Fruit fly (Drosophila melanogaster) whole organism, embryonic: Measurements from ENCODE around the gene CG33947.

ENCODE experiments used
- ATbp ChIP-seq: fragments of 200-800 bp; sonication (Bioruptor generic); optimal IDR thresholded peaks from 2 replicates; lab custom pipeline; 2017; ENCODE audit warnings: missing biosample characterization, mild to moderate bottlenecking, missing genetic modification characterization, missing genetic modification reagents
- Asciz ChIP-seq: fragments of 200-800 bp; sonication (Bioruptor generic); optimal IDR thresholded peaks from 2 replicates; lab custom pipeline; 2017; ENCODE audit warnings: missing biosample characterization, mild to moderate bottlenecking, missing genetic modification characterization, missing genetic modification reagents
- Atf6 ChIP-seq: fragments of 200-800 bp; sonication (Bioruptor generic); IDR thresholded peaks from 2 replicates; pipeline ENCODE4 v1.3.6; 2022; ENCODE audit warnings: missing biosample characterization, missing genetic modification characterization
- Bgb ChIP-seq: fragments of 200-800 bp; sonication (Bioruptor generic); IDR thresholded peaks from 2 replicates; pipeline ENCODE4 v1.3.6; 2022; ENCODE audit warnings: missing biosample characterization, missing genetic modification characterization; ENCODE audit not compliant: partially characterized antibody
- CG10959 ChIP-seq: fragments of 200-800 bp; sonication (Bioruptor generic); IDR thresholded peaks from 2 replicates; pipeline ENCODE4 v1.3.6; 2022; ENCODE audit warnings: missing biosample characterization, missing genetic modification characterization
- CG11093 ChIP-seq: fragments of 200-800 bp; sonication (Bioruptor generic); IDR thresholded peaks from 3 replicates; pipeline ENCODE4 v1.3.6; 2022; ENCODE audit warnings: missing biosample characterization, missing genetic modification characterization
- CG11456 ChIP-seq: fragments of 200-800 bp; sonication (Bioruptor generic); IDR thresholded peaks from 3 replicates; pipeline ENCODE4 v1.3.6; 2022; ENCODE audit warnings: missing biosample characterization, missing genetic modification characterization
- CG14050 ChIP-seq: fragments of 200-800 bp; sonication (Bioruptor generic); IDR thresholded peaks from 3 replicates; pipeline ENCODE4 v1.3.6; 2022; ENCODE audit warnings: missing biosample characterization, missing genetic modification characterization
- CG14965 ChIP-seq: fragments of 200-800 bp; sonication (Bioruptor generic); optimal IDR thresholded peaks from 2 replicates; lab custom pipeline; 2016; ENCODE audit warnings: missing biosample characterization, missing genetic modification characterization, borderline replicate concordance
- CG15601 ChIP-seq: fragments of 200-800 bp; sonication (Bioruptor generic); optimal IDR thresholded peaks from 3 replicates; lab custom pipeline; 2019; ENCODE audit warnings: missing biosample characterization, mild to moderate bottlenecking, missing genetic modification characterization, moderate library complexity
- CG16779 ChIP-seq: fragments of 200-800 bp; sonication (Bioruptor generic); IDR thresholded peaks from 2 replicates; pipeline ENCODE4 v1.3.6; 2022; ENCODE audit warnings: missing biosample characterization, missing genetic modification characterization
- CG1832 ChIP-seq: fragments of 200-800 bp; sonication (Bioruptor generic); optimal IDR thresholded peaks from 2 replicates; lab custom pipeline; 2017; ENCODE audit warnings: missing biosample characterization, mild to moderate bottlenecking, missing genetic modification characterization, inconsistent platforms
- CG31365 ChIP-seq: fragments of 200-800 bp; sonication (Bioruptor generic); optimal IDR thresholded peaks from 2 replicates; lab custom pipeline; 2018; ENCODE audit warnings: missing biosample characterization, mild to moderate bottlenecking, missing genetic modification characterization
- CG7839 ChIP-seq: fragments of 200-800 bp; sonication (Bioruptor generic); optimal IDR thresholded peaks from 3 replicates; lab custom pipeline; 2018; ENCODE audit warnings: missing biosample characterization, mild to moderate bottlenecking, missing genetic modification characterization, moderate library complexity
- CG8478 ChIP-seq: fragments of >200 bp; optimal IDR thresholded peaks from 2 replicates; lab custom pipeline; 2018
- CG8944 ChIP-seq: fragments of 200-800 bp; sonication (Bioruptor generic); optimal IDR thresholded peaks from 3 replicates; lab custom pipeline; 2016; ENCODE audit warnings: missing biosample characterization, missing genetic modification characterization
- CG9797 ChIP-seq: fragments of 200-800 bp; sonication (Bioruptor generic); optimal IDR thresholded peaks from 3 replicates; lab custom pipeline; 2018; ENCODE audit warnings: missing biosample characterization, mild to moderate bottlenecking, missing genetic modification characterization
- CHES-1-like ChIP-seq: fragments of 200-800 bp; sonication (Bioruptor generic); optimal IDR thresholded peaks from 2 replicates; lab custom pipeline; 2016; ENCODE audit warnings: missing biosample characterization, missing genetic modification characterization
- Chrac-16 ChIP-seq: fragments of 200-800 bp; sonication (Bioruptor generic); optimal IDR thresholded peaks from 3 replicates; lab custom pipeline; 2016; ENCODE audit warnings: missing biosample characterization, missing genetic modification characterization
- D19A ChIP-seq: fragments of 200-800 bp; optimal IDR thresholded peaks from 3 replicates; lab custom pipeline; 2019; ENCODE audit warnings: missing biosample characterization, mild to moderate bottlenecking, missing genetic modification characterization, moderate library complexity
- Deaf1 ChIP-seq: fragments of 200-800 bp; optimal IDR thresholded peaks from 3 replicates; lab custom pipeline; 2019; ENCODE audit warnings: missing biosample characterization, mild to moderate bottlenecking, missing genetic modification characterization, moderate library complexity
- Dll ChIP-seq: fragments of 200-800 bp; sonication (Bioruptor generic); IDR thresholded peaks from 4 replicates; pipeline ENCODE4 v1.3.6; 2022; ENCODE audit warnings: missing biosample characterization, missing genetic modification characterization; ENCODE audit not compliant: partially characterized antibody
- Drgx ChIP-seq: fragments of 200-800 bp; sonication (Bioruptor generic); IDR thresholded peaks from 2 replicates; pipeline ENCODE4 v1.3.6; 2022; ENCODE audit warnings: missing biosample characterization, missing genetic modification characterization
- HLH4C ChIP-seq: fragments of 200-800 bp; sonication (Bioruptor generic); IDR thresholded peaks from 3 replicates; pipeline ENCODE4 v1.3.6; 2022; ENCODE audit warnings: missing biosample characterization, missing genetic modification characterization; ENCODE audit not compliant: partially characterized antibody
- Hsf ChIP-seq: fragments of 200-800 bp; sonication (Bioruptor generic); optimal IDR thresholded peaks from 3 replicates; lab custom pipeline; 2016; ENCODE audit warnings: missing biosample characterization, missing genetic modification characterization
- Med ChIP-seq: fragments of 200-800 bp; sonication (Bioruptor generic); peaks from one replicate; lab custom pipeline; 2016; ENCODE audit warnings: missing biosample characterization, missing genetic modification characterization, mild to moderate bottlenecking, inconsistent platforms, moderate library complexity
- Optix ChIP-seq: fragments of 200-800 bp; sonication (Bioruptor generic); IDR thresholded peaks from 3 replicates; pipeline ENCODE4 v1.3.6; 2022; ENCODE audit warnings: missing biosample characterization, missing genetic modification characterization
- Rx ChIP-seq: fragments of 200-800 bp; sonication (Bioruptor generic); IDR thresholded peaks from 2 replicates; pipeline ENCODE4 v1.3.6; 2022; ENCODE audit warnings: missing biosample characterization, missing genetic modification characterization
- Sox100B ChIP-seq: fragments of 200-800 bp; sonication (Bioruptor generic); optimal IDR thresholded peaks from 3 replicates; lab custom pipeline; 2018; ENCODE audit warnings: missing biosample characterization, mild to moderate bottlenecking, missing genetic modification characterization
- Usf ChIP-seq: fragments of 200-800 bp; sonication (Bioruptor generic); optimal IDR thresholded peaks from 2 replicates; lab custom pipeline; 2017; ENCODE audit warnings: missing genotype, missing biosample characterization, missing genetic modification characterization
- ase ChIP-seq: fragments of 200-800 bp; sonication (Bioruptor generic); IDR thresholded peaks from 3 replicates; pipeline ENCODE4 v1.3.6; 2022; ENCODE audit warnings: missing biosample characterization, missing genetic modification characterization
- chn ChIP-seq: fragments of 200-800 bp; sonication (Bioruptor generic); optimal IDR thresholded peaks from 2 replicates; lab custom pipeline; 2016; ENCODE audit warnings: missing biosample characterization, missing genetic modification characterization
- croc ChIP-seq: fragments of 200-800 bp; sonication (Bioruptor generic); conservative IDR thresholded peaks from 3 replicates; pipeline ENCODE4 v1.3.6; 2022; ENCODE audit warnings: missing biosample characterization, missing genetic modification characterization
- dimm ChIP-seq: fragments of 200-800 bp; sonication (Bioruptor generic); IDR thresholded peaks from 2 replicates; pipeline ENCODE4 v1.3.6; 2022; ENCODE audit warnings: missing biosample characterization, missing genetic modification characterization
- ems ChIP-seq: fragments of 200-800 bp; sonication (Bioruptor generic); optimal IDR thresholded peaks from 3 replicates; lab custom pipeline; 2016; ENCODE audit warnings: missing biosample characterization, missing genetic modification characterization
- gro ChIP-seq: fragments of 200-800 bp; sonication (Bioruptor generic); optimal IDR thresholded peaks from 2 replicates; lab custom pipeline; 2016; ENCODE audit warnings: missing biosample characterization, missing genetic modification characterization
- gsb-n ChIP-seq: fragments of 200-800 bp; sonication (Bioruptor generic); optimal IDR thresholded peaks from 3 replicates; lab custom pipeline; 2018; ENCODE audit warnings: missing biosample characterization, mild to moderate bottlenecking, missing genetic modification characterization
- ham ChIP-seq: fragments of 200-800 bp; sonication (Bioruptor generic); IDR thresholded peaks from 2 replicates; pipeline ENCODE4 v1.3.6; 2022; ENCODE audit warnings: missing biosample characterization, missing genetic modification characterization
- kni ChIP-seq: fragments of 200-800 bp; sonication (Bioruptor generic); optimal IDR thresholded peaks from 3 replicates; lab custom pipeline; 2017; ENCODE audit warnings: mild to moderate bottlenecking, missing biosample characterization, missing genetic modification reagents, missing genetic modification characterization
- lola ChIP-seq, 3 experiments: fragments of >200 bp in 2 of 3; fragments of 200-800 bp in 1 of 3; sonication (Bioruptor generic) in 1 of 3; optimal IDR thresholded peaks; 2 replicates each; lab custom pipeline; 2017 to 2019; ENCODE audit warnings: missing biosample characterization in 3 of 3, missing genetic modification characterization in 3 of 3, mild to moderate bottlenecking in 1 of 3, moderate library complexity in 1 of 3
- nau ChIP-seq: fragments of 200-800 bp; sonication (Bioruptor generic); optimal IDR thresholded peaks from 3 replicates; lab custom pipeline; 2017; ENCODE audit warnings: missing biosample characterization, mild to moderate bottlenecking, missing genetic modification characterization, missing genetic modification reagents
- peb ChIP-seq: fragments of 200-800 bp; sonication (Bioruptor generic); IDR thresholded peaks from 2 replicates; pipeline ENCODE4 v1.3.6; 2022; ENCODE audit warnings: missing biosample characterization, missing genetic modification characterization
- run ChIP-seq: fragments of 200-800 bp; sonication (Bioruptor generic); optimal IDR thresholded peaks from 3 replicates; lab custom pipeline; 2018; ENCODE audit warnings: missing biosample characterization, mild to moderate bottlenecking, missing genetic modification characterization
- salm ChIP-seq: fragments of 200-800 bp; sonication (Bioruptor generic); optimal IDR thresholded peaks from 2 replicates; lab custom pipeline; 2018; ENCODE audit warnings: missing biosample characterization, mild to moderate bottlenecking, missing genetic modification characterization
- schlank ChIP-seq: fragments of 200-800 bp; sonication (Bioruptor generic); optimal IDR thresholded peaks from 2 replicates; lab custom pipeline; 2018; ENCODE audit warnings: missing biosample characterization, mild to moderate bottlenecking, missing genetic modification characterization
- tap ChIP-seq: fragments of 200-800 bp; optimal IDR thresholded peaks from 3 replicates; lab custom pipeline; 2019; ENCODE audit warnings: missing biosample characterization, mild to moderate bottlenecking, missing genetic modification characterization, moderate library complexity
- tin ChIP-seq: fragments of 200-800 bp; sonication (Bioruptor generic); optimal IDR thresholded peaks from 3 replicates; lab custom pipeline; 2016; ENCODE audit warnings: missing biosample characterization, missing genetic modification characterization
- trh ChIP-seq: fragments of 200-800 bp; sonication (Bioruptor generic); optimal IDR thresholded peaks from 2 replicates; lab custom pipeline; 2016; ENCODE audit warnings: missing biosample characterization, missing genetic modification characterization
- ttk ChIP-seq: fragments of 200-800 bp; sonication (Bioruptor generic); IDR thresholded peaks from 2 replicates; pipeline ENCODE4 v2.1.2; 2022; ENCODE audit warnings: missing biosample characterization, missing genetic modification characterization

Gene CG33947

DNA sequence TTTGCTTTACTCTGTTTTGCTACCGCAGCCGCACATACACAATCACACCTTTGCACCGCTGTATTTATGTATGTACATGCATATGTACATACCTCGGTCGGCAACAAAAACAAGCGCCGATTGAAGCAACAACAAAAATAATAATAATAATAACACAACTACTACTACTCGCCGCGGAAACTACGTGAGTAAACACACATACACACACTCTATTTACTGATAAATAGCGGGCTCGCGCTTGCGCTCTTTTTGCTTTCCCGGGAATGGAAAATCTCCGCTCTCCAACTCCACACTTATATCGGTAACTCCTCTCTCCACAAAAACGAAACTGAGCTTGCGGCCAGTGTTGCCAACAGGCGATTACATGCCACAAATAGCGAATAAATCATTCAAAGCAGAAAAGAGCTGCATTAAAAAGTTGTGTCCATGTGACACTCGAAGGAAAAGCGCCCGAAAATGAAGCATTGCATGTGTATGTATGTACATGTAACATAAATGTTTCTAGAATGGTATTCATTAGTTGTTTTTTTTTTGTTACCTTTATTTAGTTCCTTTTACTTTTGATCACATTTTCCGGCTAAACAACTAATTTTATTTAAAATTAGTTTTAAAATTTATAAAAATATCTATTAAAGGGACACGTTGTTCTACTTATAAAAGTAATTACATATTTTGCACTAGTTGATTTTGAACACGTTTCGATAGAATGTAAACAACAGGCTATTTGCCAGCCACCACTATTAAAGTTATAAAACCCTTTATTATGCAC is 22.5 kb downstream of the CG33947 start (continued):
- TF ChIP-seq salm (tag; lab: Kevin White, UChicago) (peak; percentile 37), Sox100B (peak; percentile 72), CG8478 (no peak), ems (GFP tag; lab: Kevin White, UChicago) (peak; percentile 15), Optix (peak; percentile 57; the same call in 1 of the 3 replicates), tap (peak; percentile 66), CG1832 (no peak), Med (GFP tag; lab: Kevin White, UChicago) (peak; percentile 92), ase (GFP tag; lab: Robert Waterston, UW) (0 out of 3 replicates have a peak, but pooled peaks have one; percentile 30), ttk (no peak), schlank (tag; lab: Kevin White, UChicago) (peak; percentile 85), CG11456 (peak; percentile 81; the same call in 2 of the 3 replicates), CG15601 (peak; percentile 91), Rx (GFP tag; lab: Robert Waterston, UW) (no peak), CG11093 (GFP tag; lab: Robert Waterston, UW) (no peak; the same call in 2 of the 3 replicates), tin (GFP tag; lab: Kevin White, UChicago) (no peak), HLH4C (GFP tag; lab: Robert Waterston, UW) (no peak), peb (no peak), chn (no peak), gsb-n (peak; percentile 57), Usf (GFP tag; lab: Kevin White, UChicago) (no peak), D19A (tag; lab: Kevin White, UChicago) (peak; percentile 53), Chrac-16 (GFP tag; lab: Kevin White, UChicago) (no peak), Asciz (peak; percentile 84), dimm (GFP tag; lab: Robert Waterston, UW) (no peak), kni (GFP tag; lab: Kevin White, UChicago) (peak; percentile 99), trh (GFP tag; lab: Kevin White, UChicago) (peak; percentile 19), Hsf (peak; percentile 38), gro (GFP tag; lab: Kevin White, UChicago) (peak; percentile 72), run (tag; lab: Kevin White, UChicago) (peak; percentile 63), CG14965 (GFP tag; lab: Kevin White, UChicago) (no peak), CG8944 (GFP tag; lab: Kevin White, UChicago) (peak; percentile 37), lola (GFP tag; optimal IDR thresholded peaks at IDR 0.05; lab: Kevin White, UChicago) (peak in 1 of 3 experiments; percentile 18), Bgb (GFP tag; lab: Robert Waterston, UW) (no peak), ATbp (GFP tag; lab: Kevin White, UChicago) (peak; percentile 94), CG14050 (peak; percentile 48; the same call in 1 of the 3 replicates), CG9797 (GFP tag; lab: Kevin White, UChicago) (peak; percentile 26), croc (GFP tag; lab: Robert Waterston, UW) (no peak), CG10959 (no peak), Deaf1 (tag; lab: Kevin White, UChicago) (peak; percentile 65), ham (GFP tag; lab: Robert Waterston, UW) (no peak), CG7839 (peak; percentile 32), CHES-1-like (GFP tag; lab: Kevin White, UChicago) (peak; percentile 84), Drgx (GFP tag; lab: Robert Waterston, UW) (peak; percentile 53; the same call in 1 of the 2 replicates), Dll (GFP tag; lab: Robert Waterston, UW) (no peak), CG16779 (GFP tag; lab: Robert Waterston, UW) (0 out of 2 replicates have a peak, but pooled peaks have one; percentile 34), CG31365 (tag; lab: Kevin White, UChicago) (peak; percentile 77), Atf6 (GFP tag; lab: Robert Waterston, UW) (peak; percentile 81), nau (GFP tag; lab: Kevin White, UChicago) (peak; percentile 83)
